Fruit fly (Drosophila melanogaster): ENCODE data around the gene Best2.

- TF ChIP-seq h (optimal IDR thresholded peaks at IDR 0.05) (no peak), Sin3A (optimal IDR thresholded peaks at IDR 0.05) (no peak), psq (optimal IDR thresholded peaks at IDR 0.05) (no peak), insv (optimal IDR thresholded peaks at IDR 0.05) (no peak), Myc (optimal IDR thresholded peaks at IDR 0.05) (no peak)
These were observed 13.8 kb upstream of the Best2 start for dm6 chr3L:6270283-6270682.

Measured in Kc167 (cell line).